Worm (Caenorhabditis elegans) whole organism, L2 larva: ENCODE data around the gene sul-2.
A peak's percentile ranks its signal among the peaks of the same experiment; 100 is the strongest.

Experiments used
- F13H6.1 ChIP-seq: sonication (generic microtip); optimal IDR thresholded peaks from 2 replicates; lab custom pipeline; 2016; ENCODE audit warnings: missing genetic modification characterization, missing compliant biosample characterization
- aly-2 ChIP-seq: fragments of 150-350 bp; optimal IDR thresholded peaks from 2 replicates; lab custom pipeline; 2014; ENCODE audit warnings: missing biosample characterization, missing genetic modification characterization
- ceh-82 ChIP-seq: fragments of 150-350 bp; optimal IDR thresholded peaks from 2 replicates; lab custom pipeline; 2014; ENCODE audit warnings: missing biosample characterization, missing genetic modification characterization
- gmeb-1 ChIP-seq: fragments of 150-350 bp; optimal IDR thresholded peaks from 2 replicates; lab custom pipeline; 2014; ENCODE audit warnings: missing biosample characterization, missing genetic modification characterization
- mbf-1 ChIP-seq: sonication (generic microtip); optimal IDR thresholded peaks from 2 replicates; lab custom pipeline; 2017; ENCODE audit warnings: missing biosample characterization, missing genetic modification characterization
- mdl-1 ChIP-seq, 2 experiments: fragments of 150-350 bp in 1 of 2; sonication (generic microtip) in 1 of 2; optimal IDR thresholded peaks; 2 replicates each; lab custom pipeline; 2017; ENCODE audit warnings: missing biosample characterization in 2 of 2, missing genetic modification characterization in 2 of 2
- nhr-25 ChIP-seq: fragments of 150-350 bp; sonication (generic microtip); optimal IDR thresholded peaks from 3 replicates; lab custom pipeline; 2014; ENCODE audit warnings: missing biosample characterization, missing genetic modification characterization
- ztf-11 ChIP-seq: sonication (generic microtip); optimal IDR thresholded peaks from 2 replicates; lab custom pipeline; 2017; ENCODE audit warnings: missing biosample characterization, missing genetic modification characterization

- TF ChIP-seq mdl-1 (tag; optimal IDR thresholded peaks at IDR 0.05; lab: Kevin White, UChicago), result no peak
- TF ChIP-seq F13H6.1 (tag; lab: Kevin White, UChicago), result peak; percentile 11
- TF ChIP-seq gmeb-1 (tag; lab: Kevin White, UChicago), result no peak
- no peak for TF ChIP-seq mbf-1 (tag; lab: Kevin White, UChicago)
- no peak for TF ChIP-seq ceh-82 (tag; lab: Kevin White, UChicago)
- TF ChIP-seq ztf-11 (tag; lab: Kevin White, UChicago), result no peak
- no peak for TF ChIP-seq nhr-25 (tag; lab: Kevin White, UChicago)
- no peak for TF ChIP-seq aly-2 (tag; lab: Kevin White, UChicago)
These were observed 46.7 kb upstream of the sul-2 start for ce11 chrV:8110816-8111215.
